Worm (Caenorhabditis elegans) whole organism, midembryonic: ENCODE data around the gene col-123.

Experiments used
- T22C8.4 ChIP-seq: fragments of 200-800 bp; sonication (Bioruptor generic); IDR thresholded peaks from 2 replicates; pipeline ENCODE4 v1.3.6; 2022; ENCODE audit warnings: missing genetic modification characterization, missing compliant biosample characterization
- cog-1 ChIP-seq: sonication (generic microtip); optimal IDR thresholded peaks from 2 replicates; lab custom pipeline; 2016; ENCODE audit warnings: missing genetic modification characterization, missing compliant biosample characterization
- flt-1 ChIP-seq: fragments of 200-800 bp; sonication (Bioruptor generic); IDR thresholded peaks from 2 replicates; pipeline ENCODE4 v1.3.6; 2022; ENCODE audit warnings: missing genetic modification characterization, missing compliant biosample characterization
- klf-2 ChIP-seq: fragments of 200-800 bp; sonication (Bioruptor generic); conservative IDR thresholded peaks from 2 replicates; pipeline ENCODE4 v1.3.6; 2022; ENCODE audit warnings: missing genetic modification reagents, missing genetic modification characterization, missing compliant biosample characterization
- med-1 ChIP-seq: sonication (generic microtip); optimal IDR thresholded peaks from 2 replicates; lab custom pipeline; 2017; ENCODE audit warnings: missing genetic modification characterization, mild to moderate bottlenecking, missing compliant biosample characterization, antibody characterized with exemption, missing genetic modification reagents; ENCODE audit not compliant: insufficient read depth
- ref-1 ChIP-seq: fragments of 200-800 bp; sonication (Bioruptor generic); conservative IDR thresholded peaks from 2 replicates; pipeline ENCODE4 v1.3.6; 2022; ENCODE audit warnings: missing genetic modification reagents, missing genetic modification characterization, missing compliant biosample characterization
- tab-1 ChIP-seq: fragments of 200-800 bp; sonication (Bioruptor generic); IDR thresholded peaks from 2 replicates; pipeline ENCODE4 v1.3.6; 2022; ENCODE audit warnings: missing genetic modification characterization, missing compliant biosample characterization
- ztf-23 ChIP-seq: fragments of 200-800 bp; sonication (Bioruptor generic); IDR thresholded peaks from 2 replicates; pipeline ENCODE4 v1.3.6; 2022; ENCODE audit warnings: missing genetic modification reagents, missing genetic modification characterization, missing compliant biosample characterization
- ztf-29 ChIP-seq: fragments of 200-800 bp; sonication (Bioruptor generic); IDR thresholded peaks from 2 replicates; pipeline ENCODE4 v1.3.6; 2022; ENCODE audit warnings: missing genetic modification reagents, missing genetic modification characterization, missing compliant biosample characterization

col-123 gene

DNA sequence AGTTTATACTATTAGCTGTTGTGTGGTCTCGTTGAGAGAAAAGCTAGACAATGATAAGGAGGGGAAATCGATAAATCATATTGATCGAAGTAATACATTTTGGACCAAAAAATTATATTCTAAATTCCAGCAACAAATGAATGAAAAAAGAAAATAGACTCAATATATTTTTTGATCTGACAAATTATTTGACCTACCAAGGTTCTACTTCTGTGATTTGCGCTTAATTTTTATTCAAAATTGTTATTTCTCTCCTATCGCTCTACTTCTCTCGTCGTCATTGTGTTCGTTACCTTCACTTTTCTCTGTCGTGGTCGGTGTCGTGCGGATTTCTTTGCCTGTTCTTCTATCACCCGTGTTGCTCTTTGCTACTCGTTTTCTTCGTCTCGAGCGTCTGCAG lies 37.2 kb downstream of the col-123 start:
- no peak for TF ChIP-seq klf-2 (GFP tag; lab: Robert Waterston, UW)
- TF ChIP-seq ztf-29 (GFP tag; lab: Robert Waterston, UW), result no peak
- TF ChIP-seq cog-1 (tag; lab: Kevin White, UChicago), result no peak
- TF ChIP-seq flt-1 (GFP tag; lab: Robert Waterston, UW), result no peak
- TF ChIP-seq ztf-23 (GFP tag; lab: Robert Waterston, UW), result no peak
- no peak for TF ChIP-seq med-1 (GFP tag; lab: Kevin White, UChicago)
- no peak for TF ChIP-seq tab-1
- no peak for TF ChIP-seq ref-1 (GFP tag; lab: Robert Waterston, UW)
- TF ChIP-seq T22C8.4, result no peak

DNA sequence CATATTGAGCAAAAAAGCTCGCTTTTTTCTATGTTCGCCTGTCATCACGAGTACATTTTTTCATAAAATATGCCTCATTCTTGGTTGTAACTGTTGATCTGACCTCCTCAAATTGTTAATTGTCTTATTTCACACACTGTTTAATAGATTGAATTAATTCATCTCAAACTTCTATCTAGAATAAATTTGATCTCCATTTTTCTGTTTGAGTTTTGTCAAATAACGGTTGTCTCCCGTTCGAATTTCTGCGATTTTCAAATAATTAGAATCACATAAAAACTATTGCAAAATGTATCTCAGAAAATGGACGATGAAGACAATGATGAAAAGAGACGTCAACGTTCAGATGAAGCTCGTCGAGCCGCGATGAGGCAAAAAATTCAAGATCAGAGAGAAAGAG lies 40.2 kb downstream of the col-123 start, which contains the start of gene K07F5.14:
K07F5.14 (plus strand) TSS at position 301 of the 400 bp plus-strand sequence.
- TF ChIP-seq ztf-23 (GFP tag; lab: Robert Waterston, UW), result no peak
- no peak for TF ChIP-seq ztf-29 (GFP tag; lab: Robert Waterston, UW)
- no peak for TF ChIP-seq T22C8.4
- no peak for TF ChIP-seq ref-1 (GFP tag; lab: Robert Waterston, UW)
- no peak for TF ChIP-seq flt-1 (GFP tag; lab: Robert Waterston, UW)
- no peak for TF ChIP-seq klf-2 (GFP tag; lab: Robert Waterston, UW)
- no peak for TF ChIP-seq med-1 (GFP tag; lab: Kevin White, UChicago)

DNA sequence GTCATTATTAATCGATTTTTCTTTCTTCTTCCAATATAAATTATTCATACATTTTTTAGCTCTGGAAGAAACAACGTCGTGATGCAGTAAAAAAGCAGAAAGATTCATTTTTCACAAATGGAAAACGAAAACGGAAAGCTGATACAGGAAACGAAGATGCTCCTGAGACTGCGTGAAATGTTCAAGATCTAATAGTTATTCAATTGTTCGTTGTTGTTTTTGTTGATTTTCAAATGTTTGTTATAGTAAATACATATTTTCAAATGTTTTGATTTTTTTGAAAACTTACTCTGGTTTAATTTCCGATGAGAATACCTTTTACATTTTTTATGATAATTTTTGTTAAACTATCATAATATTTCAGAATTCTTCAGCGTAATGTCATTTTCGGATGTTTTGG lies 42.1 kb downstream of the col-123 start, which contains the start of gene K07F5.16:
K07F5.16 (plus strand) TSS at position 301 of the 400 bp plus-strand sequence.
- TF ChIP-seq ztf-29 (GFP tag; lab: Robert Waterston, UW) (no peak), klf-2 (GFP tag; lab: Robert Waterston, UW) (no peak), tab-1 (no peak), cog-1 (tag; lab: Kevin White, UChicago) (no peak), ref-1 (GFP tag; lab: Robert Waterston, UW) (no peak)

DNA sequence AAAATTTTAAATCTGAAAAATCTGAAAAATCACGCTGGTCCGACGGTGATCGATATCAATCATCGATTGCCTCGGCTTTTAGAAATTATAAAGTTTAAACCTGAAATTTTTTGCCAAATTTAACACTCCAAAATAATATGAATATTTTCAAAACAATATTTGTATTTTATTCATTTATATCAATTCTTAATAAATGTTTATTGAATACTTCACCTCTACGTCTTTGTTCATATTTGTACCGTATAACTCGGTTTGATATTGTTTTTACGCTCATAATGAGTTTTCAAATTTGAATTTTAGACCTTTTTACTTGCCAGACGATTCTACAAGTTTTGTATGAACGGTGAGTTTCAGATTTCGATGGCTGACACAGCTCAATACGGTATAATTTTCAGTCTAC lies 43.1 kb downstream of the col-123 start, which contains the start of the genes K07F5.15 and K07F5.22:
K07F5.15 (plus strand) TSS at position 301 of the 400 bp plus-strand sequence.
K07F5.22 (plus strand) TSS at position 301 of the 400 bp plus-strand sequence.
- TF ChIP-seq ztf-29 (GFP tag; lab: Robert Waterston, UW) (no peak), flt-1 (GFP tag; lab: Robert Waterston, UW) (no peak), T22C8.4 (no peak), ref-1 (GFP tag; lab: Robert Waterston, UW) (no peak), cog-1 (tag; lab: Kevin White, UChicago) (no peak), klf-2 (GFP tag; lab: Robert Waterston, UW) (no peak), tab-1 (no peak), med-1 (GFP tag; lab: Kevin White, UChicago) (no peak), ztf-23 (GFP tag; lab: Robert Waterston, UW) (no peak)

DNA sequence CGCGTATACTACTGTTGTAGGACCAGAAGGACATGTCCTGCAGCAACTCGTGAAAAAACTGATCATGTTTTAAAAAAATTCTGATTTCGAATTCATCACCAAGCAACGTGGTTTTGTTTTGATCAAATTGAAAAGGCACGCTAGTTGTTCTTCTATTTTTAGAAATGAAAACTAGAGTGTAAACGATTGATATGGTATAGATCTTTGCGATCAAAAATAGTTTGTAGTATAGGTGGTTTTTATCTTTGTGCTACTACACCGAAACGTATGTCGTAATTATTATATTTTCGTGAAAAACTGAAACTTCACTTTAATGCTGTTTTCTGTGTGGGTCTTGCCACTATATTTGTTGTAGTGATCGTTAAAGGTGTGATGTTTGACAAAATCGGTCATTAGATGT lies 45.1 kb downstream of the col-123 start:
- no peak for TF ChIP-seq klf-2 (GFP tag; lab: Robert Waterston, UW)
- no peak for TF ChIP-seq med-1 (GFP tag; lab: Kevin White, UChicago)
- TF ChIP-seq ref-1 (GFP tag; lab: Robert Waterston, UW), result no peak
- TF ChIP-seq ztf-29 (GFP tag; lab: Robert Waterston, UW), result no peak
- TF ChIP-seq flt-1 (GFP tag; lab: Robert Waterston, UW), result no peak
- TF ChIP-seq tab-1, result no peak
- no peak for TF ChIP-seq ztf-23 (GFP tag; lab: Robert Waterston, UW)

DNA sequence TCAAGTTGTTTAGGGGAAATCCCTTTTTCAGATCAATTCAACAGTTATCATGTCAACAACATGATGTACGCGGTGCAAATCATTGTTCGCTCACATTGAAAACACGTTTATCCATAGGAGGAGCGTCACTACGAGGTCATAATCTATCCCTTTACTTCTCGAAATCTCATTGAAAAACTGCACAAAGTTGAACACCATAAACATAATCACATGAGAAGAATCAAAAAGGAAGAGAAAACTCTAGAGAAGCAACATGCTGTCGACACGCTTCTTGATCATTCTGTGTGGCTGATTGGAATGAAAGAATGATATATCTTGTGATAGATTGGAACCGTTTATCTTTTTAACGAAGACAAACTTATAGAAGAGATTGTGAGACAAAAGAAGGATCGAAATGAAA lies 46.2 kb downstream of the col-123 start:
- TF ChIP-seq T22C8.4 (no peak), cog-1 (tag; lab: Kevin White, UChicago) (no peak), tab-1 (no peak), med-1 (GFP tag; lab: Kevin White, UChicago) (no peak)

DNA sequence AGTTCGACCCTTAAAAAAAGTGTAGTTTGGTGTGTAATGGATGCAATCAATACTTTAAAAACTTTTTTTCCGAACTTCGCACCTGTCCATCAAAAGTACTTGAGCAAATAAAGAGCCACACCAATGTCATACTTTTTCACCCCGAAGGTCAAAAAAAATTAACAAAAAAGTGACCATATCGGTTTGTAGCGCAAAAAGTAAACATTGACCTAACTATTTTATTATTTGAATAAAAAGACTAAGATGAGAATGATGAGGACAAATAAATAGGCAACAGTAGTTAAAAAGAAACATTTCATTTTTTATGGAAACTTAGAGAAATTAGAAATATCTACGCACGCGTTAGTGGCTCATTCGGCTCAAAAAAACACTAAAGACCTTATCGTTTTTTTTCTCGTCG lies 47.6 kb downstream of the col-123 start:
- no peak for TF ChIP-seq flt-1 (GFP tag; lab: Robert Waterston, UW)
- TF ChIP-seq tab-1, result no peak

DNA sequence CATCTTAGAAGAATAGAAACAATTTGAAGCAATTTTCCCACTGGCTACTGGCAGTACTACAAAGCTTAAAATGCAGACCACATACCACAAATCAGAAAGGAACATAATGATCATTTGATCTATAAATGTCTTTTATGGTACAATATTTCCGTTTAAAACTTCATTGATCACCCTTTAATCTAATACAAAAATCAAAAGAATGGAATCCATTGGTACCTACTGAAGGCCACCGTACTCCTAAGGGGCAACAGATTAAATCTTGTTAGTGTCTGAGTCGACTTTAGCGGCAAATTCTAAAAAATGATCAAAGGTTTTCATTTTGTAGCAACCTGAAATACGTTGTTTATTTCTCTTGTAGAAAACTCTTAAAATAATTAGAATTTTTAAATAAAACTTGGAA lies 50.5 kb downstream of the col-123 start:
- no peak for TF ChIP-seq med-1 (GFP tag; lab: Kevin White, UChicago)
- no peak for TF ChIP-seq ref-1 (GFP tag; lab: Robert Waterston, UW)
- TF ChIP-seq ztf-23 (GFP tag; lab: Robert Waterston, UW), result no peak
- no peak for TF ChIP-seq tab-1
- TF ChIP-seq klf-2 (GFP tag; lab: Robert Waterston, UW), result no peak
- TF ChIP-seq ztf-29 (GFP tag; lab: Robert Waterston, UW), result no peak
- no peak for TF ChIP-seq cog-1 (tag; lab: Kevin White, UChicago)
- no peak for TF ChIP-seq flt-1 (GFP tag; lab: Robert Waterston, UW)
- no peak for TF ChIP-seq T22C8.4
